Worm (Caenorhabditis elegans): ENCODE results near the gene F47B8.8.

ce11 chrV:14317204-14317603 is 14.3 kb upstream of the F47B8.8 start:
- no peak for TF ChIP-seq dao-5 (tag; optimal IDR thresholded peaks at IDR 0.05)
- TF ChIP-seq him-1 (tag; optimal IDR thresholded peaks at IDR 0.05), result no peak
